Worm (Caenorhabditis elegans): Measurements from ENCODE around the gene M01B2.12.
"Not testable (repeated sequence)": the region's sequence is repeated elsewhere in the genome, so short reads cannot be mapped to it uniquely, and the experiment has no call there.

M01B2.12 gene

DNA sequence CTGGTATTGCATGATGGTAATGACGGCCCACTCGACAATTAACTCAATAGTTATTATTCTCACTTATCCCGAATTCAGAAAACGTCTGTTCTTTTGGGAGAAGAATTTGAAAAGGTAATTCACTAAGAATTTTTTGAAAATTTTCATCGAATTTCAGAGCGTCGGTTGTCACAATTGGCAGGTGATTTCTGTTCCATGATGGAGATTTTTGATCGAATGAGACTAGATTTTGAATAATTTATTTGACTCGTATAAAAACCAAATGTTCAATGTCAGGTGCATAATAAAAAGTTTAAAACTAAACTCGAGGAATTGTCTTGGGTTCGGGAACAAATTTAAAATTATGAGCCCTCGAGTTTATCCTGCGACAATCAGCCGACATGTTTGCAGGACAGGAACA, 47.3 kb downstream of the M01B2.12 start, which contains the start of gene sri-25:
Gene sri-25 (plus strand): TSS at position 301 of the 400 bp plus-strand sequence.
- TF ChIP-seq mep-1 (tag; optimal IDR thresholded peaks at IDR 0.05) = no peak
- no peak for TF ChIP-seq nhr-12 (tag; optimal IDR thresholded peaks at IDR 0.05)
- TF ChIP-seq ceh-39 (tag; optimal IDR thresholded peaks at IDR 0.05) = no peak
- TF ChIP-seq mls-2 (tag; optimal IDR thresholded peaks at IDR 0.05) = no peak
- no peak for TF ChIP-seq elt-3 (tag; optimal IDR thresholded peaks at IDR 0.05)
- no peak for TF ChIP-seq drap-1 (GFP tag; optimal IDR thresholded peaks at IDR 0.05)
- no peak for TF ChIP-seq sem-2 (GFP tag; optimal IDR thresholded peaks at IDR 0.05)
- TF ChIP-seq tbx-8 (GFP tag; optimal IDR thresholded peaks at IDR 0.05) = no peak
- no peak for TF ChIP-seq nhr-2 (tag; optimal IDR thresholded peaks at IDR 0.05)
- TF ChIP-seq blmp-1 (tag; optimal IDR thresholded peaks at IDR 0.05) = no peak
- TF ChIP-seq ztf-11 (tag; optimal IDR thresholded peaks at IDR 0.05) = no peak
- no peak for TF ChIP-seq nhr-76 (tag; optimal IDR thresholded peaks at IDR 0.05)
- TF ChIP-seq zip-8 (tag; optimal IDR thresholded peaks at IDR 0.05) = no peak
- TF ChIP-seq hlh-1 (tag; optimal IDR thresholded peaks at IDR 0.05) = no peak

- TF ChIP-seq sptf-1 (tag; optimal IDR thresholded peaks at IDR 0.05); nhr-2 (tag; optimal IDR thresholded peaks at IDR 0.05); bed-3 (GFP tag; optimal IDR thresholded peaks at IDR 0.05): not testable (repeated sequence)
These were observed 48.9 kb downstream of the M01B2.12 start, which contains the start of gene sri-26 for ce11 chrV:15215175-15215574. Gene sri-26, plus strand, starts transcription at chrV:15215475.

Data from whole organism, mixed stage, embryonic.